Worm (Caenorhabditis elegans) whole organism, midembryonic: ENCODE measurements around the gene H40L08.3.

Experiments used
- T22C8.4 ChIP-seq: fragments of 200-800 bp; sonication (Bioruptor generic); IDR thresholded peaks from 2 replicates; pipeline ENCODE4 v1.3.6; 2022; ENCODE audit warnings: missing genetic modification characterization, missing compliant biosample characterization
- cog-1 ChIP-seq: sonication (generic microtip); optimal IDR thresholded peaks from 2 replicates; lab custom pipeline; 2016; ENCODE audit warnings: missing genetic modification characterization, missing compliant biosample characterization
- flt-1 ChIP-seq: fragments of 200-800 bp; sonication (Bioruptor generic); IDR thresholded peaks from 2 replicates; pipeline ENCODE4 v1.3.6; 2022; ENCODE audit warnings: missing genetic modification characterization, missing compliant biosample characterization
- med-1 ChIP-seq: sonication (generic microtip); optimal IDR thresholded peaks from 2 replicates; lab custom pipeline; 2017; ENCODE audit warnings: missing genetic modification characterization, mild to moderate bottlenecking, missing compliant biosample characterization, antibody characterized with exemption, missing genetic modification reagents; ENCODE audit not compliant: insufficient read depth
- ref-1 ChIP-seq: fragments of 200-800 bp; sonication (Bioruptor generic); conservative IDR thresholded peaks from 2 replicates; pipeline ENCODE4 v1.3.6; 2022; ENCODE audit warnings: missing genetic modification reagents, missing genetic modification characterization, missing compliant biosample characterization
- tab-1 ChIP-seq: fragments of 200-800 bp; sonication (Bioruptor generic); IDR thresholded peaks from 2 replicates; pipeline ENCODE4 v1.3.6; 2022; ENCODE audit warnings: missing genetic modification characterization, missing compliant biosample characterization
- ztf-23 ChIP-seq: fragments of 200-800 bp; sonication (Bioruptor generic); IDR thresholded peaks from 2 replicates; pipeline ENCODE4 v1.3.6; 2022; ENCODE audit warnings: missing genetic modification reagents, missing genetic modification characterization, missing compliant biosample characterization
- ztf-29 ChIP-seq: fragments of 200-800 bp; sonication (Bioruptor generic); IDR thresholded peaks from 2 replicates; pipeline ENCODE4 v1.3.6; 2022; ENCODE audit warnings: missing genetic modification reagents, missing genetic modification characterization, missing compliant biosample characterization

ce11 chrX:15056737-15057136 lies 19.2 kb downstream of the H40L08.3 start, which contains the start of gene H03G16.5:
- TF ChIP-seq flt-1 (GFP tag; lab: Robert Waterston, UW), result no peak
- no peak for TF ChIP-seq ref-1 (GFP tag; lab: Robert Waterston, UW)
- TF ChIP-seq tab-1 (GFP tag; lab: Robert Waterston, UW), result no peak
- no peak for TF ChIP-seq med-1 (GFP tag; lab: Kevin White, UChicago)
- TF ChIP-seq ztf-29 (GFP tag; lab: Robert Waterston, UW), result no peak
- no peak for TF ChIP-seq T22C8.4 (GFP tag; lab: Robert Waterston, UW)
- no peak for TF ChIP-seq cog-1 (tag; lab: Kevin White, UChicago)
- TF ChIP-seq ztf-23 (GFP tag; lab: Robert Waterston, UW), result no peak
